Fruit fly (Drosophila melanogaster) whole organism, adult: ENCODE measurements around the gene Plc21C.

Experiments
- CG1620 ChIP-seq: fragments of 200-800 bp; sonication (Bioruptor generic); optimal IDR thresholded peaks from 2 replicates; lab custom pipeline; 2016; ENCODE audit warnings: missing biosample characterization, missing genetic modification characterization
- CG33017 ChIP-seq: fragments of 200-800 bp; sonication (Bioruptor generic); optimal IDR thresholded peaks from 2 replicates; lab custom pipeline; 2018; ENCODE audit warnings: missing biosample characterization, mild to moderate bottlenecking, missing genetic modification characterization, moderate library complexity
- CG7101 ChIP-seq: fragments of 200-800 bp; sonication (Bioruptor generic); optimal IDR thresholded peaks from 2 replicates; lab custom pipeline; 2018; ENCODE audit warnings: missing biosample characterization, mild to moderate bottlenecking, missing genetic modification characterization, moderate library complexity
- Crg-1 ChIP-seq: fragments of 200-800 bp; sonication (Bioruptor generic); optimal IDR thresholded peaks from 2 replicates; lab custom pipeline; 2016; ENCODE audit warnings: missing biosample characterization, missing genetic modification characterization
- cnc ChIP-seq, 2 experiments: fragments of >200 bp; optimal IDR thresholded peaks; 2 replicates each; lab custom pipeline; 2017
- kay ChIP-seq: fragments of 200-800 bp; sonication (Bioruptor generic); peaks from one replicate; lab custom pipeline; 2016; ENCODE audit warnings: missing biosample characterization, missing genetic modification characterization, borderline replicate concordance
- pad ChIP-seq: fragments of 200-800 bp; sonication (Bioruptor generic); optimal IDR thresholded peaks from 3 replicates; lab custom pipeline; 2017; ENCODE audit warnings: missing biosample characterization, missing genetic modification characterization, mild to moderate bottlenecking, moderate library complexity, missing genetic modification reagents
- toe ChIP-seq: fragments of 200-800 bp; sonication (Bioruptor generic); optimal IDR thresholded peaks from 2 replicates; lab custom pipeline; 2016; ENCODE audit warnings: missing biosample characterization, missing genetic modification characterization

DNA sequence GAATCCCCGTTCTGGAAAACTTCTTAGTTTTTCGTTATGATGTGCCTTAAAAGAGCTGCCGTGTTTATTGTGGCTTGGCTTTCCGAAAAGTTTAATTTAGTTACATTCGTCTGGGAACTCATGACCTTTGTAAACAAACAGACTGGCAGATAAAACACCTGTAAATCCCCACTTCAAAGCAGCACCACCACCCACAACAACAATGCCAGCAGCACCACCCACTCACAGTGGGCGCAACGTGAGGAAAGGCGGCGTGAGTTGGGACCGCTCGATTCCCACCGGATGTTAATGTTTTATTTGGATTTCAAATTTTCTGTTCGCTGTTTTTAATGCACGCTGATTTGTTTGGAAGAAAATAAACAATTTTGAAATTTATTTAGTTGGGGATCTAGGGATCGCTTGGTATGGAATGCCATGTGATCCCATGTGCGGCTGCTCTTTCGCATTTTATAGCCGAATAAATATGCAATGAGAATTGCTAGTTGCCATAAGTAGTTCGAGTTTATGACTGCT lies 2.5 kb downstream of the Plc21C start:
- TF ChIP-seq CG7101 (tag; lab: Kevin White, UChicago) (no peak), CG33017 (tag; lab: Kevin White, UChicago) (no peak), kay (GFP tag; lab: Kevin White, UChicago) (no peak), CG1620 (GFP tag; lab: Kevin White, UChicago) (no peak), cnc (optimal IDR thresholded peaks at IDR 0.05; lab: Kevin White, UChicago) (no peak), pad (GFP tag; lab: Kevin White, UChicago) (no peak), Crg-1 (GFP tag; lab: Kevin White, UChicago) (no peak), toe (GFP tag; lab: Kevin White, UChicago) (no peak)
